Worm (Caenorhabditis elegans) whole organism, L1 larva: ENCODE measurements around the gene ads-1.

ENCODE experiments used
- aly-2 ChIP-seq: fragments of 150-350 bp; optimal IDR thresholded peaks from 2 replicates; lab custom pipeline; 2014; ENCODE audit warnings: missing biosample characterization, missing genetic modification characterization
- ceh-82 ChIP-seq, 3 experiments: fragments of 150-350 bp in 1 of 3; sonication (generic microtip) in 2 of 3; optimal IDR thresholded peaks; 2 replicates each; lab custom pipeline; 2014 to 2017; ENCODE audit warnings: missing biosample characterization in 3 of 3, missing genetic modification characterization in 3 of 3
- elt-2 ChIP-seq: sonication (generic microtip); optimal IDR thresholded peaks from 2 replicates; lab custom pipeline; 2016; ENCODE audit warnings: missing genetic modification characterization, mild to moderate bottlenecking, inconsistent platforms, missing compliant biosample characterization, missing genetic modification reagents
- elt-3 ChIP-seq, 6 experiments: fragments of 150-350 bp in 1 of 6; sonication (generic microtip); optimal IDR thresholded peaks; 2 replicates each; lab custom pipeline; 2017 to 2018; ENCODE audit warnings: missing biosample characterization in 6 of 6, missing genetic modification characterization in 6 of 6, inconsistent platforms in 1 of 6
- fkh-10 ChIP-seq: sonication (generic microtip); optimal IDR thresholded peaks from 2 replicates; lab custom pipeline; 2017; ENCODE audit warnings: missing biosample characterization, missing genetic modification reagents, missing genetic modification characterization
- lin-15B ChIP-seq: fragments of 150-350 bp; sonication (generic microtip); optimal IDR thresholded peaks from 3 replicates; lab custom pipeline; 2014; ENCODE audit warnings: missing biosample characterization, missing genetic modification characterization
- nhr-11 ChIP-seq: fragments of 150-350 bp; optimal IDR thresholded peaks from 2 replicates; lab custom pipeline; 2014; ENCODE audit warnings: missing biosample characterization, missing genetic modification characterization
- unc-62 ChIP-seq: fragments of 150-350 bp; optimal IDR thresholded peaks from 2 replicates; lab custom pipeline; 2014; ENCODE audit warnings: missing biosample characterization, missing genetic modification reagents, missing genetic modification characterization
- zag-1 ChIP-seq: fragments of 150-350 bp; optimal IDR thresholded peaks from 2 replicates; lab custom pipeline; 2014; ENCODE audit warnings: missing biosample characterization, missing genetic modification characterization
- zip-4 ChIP-seq: fragments of 200-800 bp; sonication (Bioruptor generic); optimal IDR thresholded peaks from 2 replicates; lab custom pipeline; 2018; ENCODE audit warnings: mild to moderate bottlenecking, missing genetic modification characterization, moderate library complexity, missing compliant biosample characterization

- no peak for TF ChIP-seq ceh-82 (tag; optimal IDR thresholded peaks at IDR 0.05; lab: Kevin White, UChicago)
- TF ChIP-seq zip-4 (GFP tag; lab: Kevin White, UChicago): no peak
- TF ChIP-seq zag-1 (tag; lab: Kevin White, UChicago): no peak
- no peak for TF ChIP-seq lin-15B (tag; lab: Kevin White, UChicago)
- no peak for TF ChIP-seq fkh-10
- TF ChIP-seq nhr-11 (tag; lab: Kevin White, UChicago): no peak
- TF ChIP-seq elt-2 (tag; lab: Kevin White, UChicago): peak; percentile 43
- no peak for TF ChIP-seq unc-62 (GFP tag; lab: Kevin White, UChicago)
- no peak for TF ChIP-seq elt-3 (tag; optimal IDR thresholded peaks at IDR 0.05; lab: Kevin White, UChicago)
- TF ChIP-seq aly-2 (tag; lab: Kevin White, UChicago): no peak
These were observed 864 bp upstream of the ads-1 start for ce11 chrIII:299220-299619.
